Fruit fly (Drosophila melanogaster) whole organism, embryonic: ENCODE results near the gene capu.

Source experiments
- Aef1 ChIP-seq: fragments of 200-800 bp; sonication (Bioruptor generic); IDR thresholded peaks from 3 replicates; pipeline ENCODE4 v1.3.6; 2022; ENCODE audit warnings: missing biosample characterization, missing genetic modification characterization
- Awh ChIP-seq: fragments of 200-800 bp; sonication (Bioruptor generic); IDR thresholded peaks from 2 replicates; pipeline ENCODE4, ENCODE4 v1.3.6; 2022; ENCODE audit warnings: missing biosample characterization, missing genetic modification characterization
- CG10979 ChIP-seq: fragments of 200-800 bp; sonication (Bioruptor generic); optimal IDR thresholded peaks from 2 replicates; lab custom pipeline; 2018; ENCODE audit warnings: missing biosample characterization, mild to moderate bottlenecking, missing genetic modification characterization, moderate library complexity
- CG11398 ChIP-seq: fragments of 200-800 bp; sonication (Bioruptor generic); optimal IDR thresholded peaks from 2 replicates; lab custom pipeline; 2016; ENCODE audit warnings: missing biosample characterization, missing genetic modification characterization
- CG11695 ChIP-seq: fragments of 200-800 bp; sonication (Bioruptor generic); IDR thresholded peaks from 3 replicates; pipeline ENCODE4 v1.3.6; 2022; ENCODE audit warnings: missing biosample characterization, missing genetic modification characterization
- CG12299 ChIP-seq: fragments of 200-800 bp; sonication (Bioruptor generic); optimal IDR thresholded peaks from 2 replicates; lab custom pipeline; 2018; ENCODE audit warnings: missing biosample characterization, mild to moderate bottlenecking, missing genetic modification characterization
- CG12744 ChIP-seq: fragments of 200-800 bp; sonication (Bioruptor generic); optimal IDR thresholded peaks from 2 replicates; lab custom pipeline; 2016; ENCODE audit warnings: missing biosample characterization, missing genetic modification characterization
- CG13287 ChIP-seq: fragments of 200-800 bp; sonication (Bioruptor generic); IDR thresholded peaks from 2 replicates; pipeline ENCODE4 v1.3.6; 2022; ENCODE audit warnings: missing biosample characterization, missing genetic modification characterization; ENCODE audit not compliant: partially characterized antibody
- CG13624 ChIP-seq: fragments of 200-800 bp; sonication (Bioruptor generic); optimal IDR thresholded peaks from 2 replicates; lab custom pipeline; 2016; ENCODE audit warnings: missing biosample characterization, missing genetic modification characterization
- CG14965 ChIP-seq: fragments of 200-800 bp; sonication (Bioruptor generic); optimal IDR thresholded peaks from 2 replicates; lab custom pipeline; 2016; ENCODE audit warnings: missing biosample characterization, missing genetic modification characterization, borderline replicate concordance
- CG15696 ChIP-seq: fragments of 200-800 bp; sonication (Bioruptor generic); optimal IDR thresholded peaks from 2 replicates; lab custom pipeline; 2019; ENCODE audit warnings: missing biosample characterization, mild to moderate bottlenecking, missing genetic modification characterization, moderate library complexity
- CG16815 ChIP-seq: fragments of 200-800 bp; sonication (Bioruptor generic); optimal IDR thresholded peaks from 3 replicates; lab custom pipeline; 2017; ENCODE audit warnings: missing biosample characterization, mild to moderate bottlenecking, missing genetic modification characterization
- CG2116 ChIP-seq: fragments of 200-800 bp; sonication (Bioruptor generic); optimal IDR thresholded peaks from 3 replicates; lab custom pipeline; 2018; ENCODE audit warnings: missing biosample characterization, mild to moderate bottlenecking, missing genetic modification characterization
- CG2120 ChIP-seq: fragments of 200-800 bp; sonication (Bioruptor generic); optimal IDR thresholded peaks from 3 replicates; lab custom pipeline; 2016; ENCODE audit warnings: missing biosample characterization, missing genetic modification characterization
- CG2712 ChIP-seq: fragments of 200-800 bp; optimal IDR thresholded peaks from 3 replicates; lab custom pipeline; 2019; ENCODE audit warnings: missing biosample characterization, mild to moderate bottlenecking, missing genetic modification characterization, moderate library complexity
- CG32772 ChIP-seq: fragments of 200-800 bp; sonication (Bioruptor generic); IDR thresholded peaks from 2 replicates; pipeline ENCODE4 v1.3.6; 2022; ENCODE audit warnings: missing biosample characterization, missing genetic modification characterization
- CG34224 ChIP-seq: fragments of 200-800 bp; sonication (Bioruptor generic); IDR thresholded peaks from 3 replicates; pipeline ENCODE4 v1.3.6; 2022; ENCODE audit warnings: missing biosample characterization, missing genetic modification characterization; ENCODE audit not compliant: partially characterized antibody
- CG7987 ChIP-seq: fragments of 200-800 bp; sonication (Bioruptor generic); optimal IDR thresholded peaks from 2 replicates; lab custom pipeline; 2018; ENCODE audit warnings: missing biosample characterization, mild to moderate bottlenecking, missing genetic modification characterization, moderate library complexity
- CG9437 ChIP-seq: fragments of 200-800 bp; sonication (Bioruptor generic); optimal IDR thresholded peaks from 2 replicates; lab custom pipeline; 2018; ENCODE audit warnings: missing biosample characterization, mild to moderate bottlenecking, missing genetic modification characterization
- CoRest ChIP-seq: fragments of 200-800 bp; sonication (Bioruptor generic); optimal IDR thresholded peaks from 3 replicates; lab custom pipeline; 2018; ENCODE audit warnings: missing biosample characterization, mild to moderate bottlenecking, missing genetic modification characterization, moderate library complexity
- CrebB ChIP-seq: fragments of 200-800 bp; sonication (Bioruptor generic); optimal IDR thresholded peaks from 3 replicates; lab custom pipeline; 2018; ENCODE audit warnings: missing biosample characterization, mild to moderate bottlenecking, missing genetic modification characterization
- Dll ChIP-seq: fragments of 200-800 bp; sonication (Bioruptor generic); IDR thresholded peaks from 4 replicates; pipeline ENCODE4 v1.3.6; 2022; ENCODE audit warnings: missing biosample characterization, missing genetic modification characterization; ENCODE audit not compliant: partially characterized antibody
- Doc2 ChIP-seq: fragments of 200-800 bp; sonication (Bioruptor generic); IDR thresholded peaks from 2 replicates; pipeline ENCODE4 v1.3.6; 2022; ENCODE audit warnings: missing biosample characterization, missing genetic modification characterization
- H2.0 ChIP-seq: fragments of 200-800 bp; sonication (Bioruptor generic); IDR thresholded peaks from 2 replicates; pipeline ENCODE4 v1.3.6; 2022; ENCODE audit warnings: missing biosample characterization, missing genetic modification characterization
- HLH3B ChIP-seq: fragments of 200-800 bp; sonication (Bioruptor generic); IDR thresholded peaks from 2 replicates; pipeline ENCODE4 v1.3.6; 2022; ENCODE audit warnings: missing biosample characterization, missing genetic modification characterization
- NC2α ChIP-seq: fragments of 200-800 bp; sonication (Bioruptor generic); optimal IDR thresholded peaks from 2 replicates; lab custom pipeline; 2016; ENCODE audit warnings: missing biosample characterization, missing genetic modification characterization
- NC2β ChIP-seq: fragments of 200-800 bp; sonication (Bioruptor generic); optimal IDR thresholded peaks from 2 replicates; lab custom pipeline; 2016; ENCODE audit warnings: missing biosample characterization, missing genetic modification characterization
- Ptx1 ChIP-seq: fragments of 200-800 bp; sonication (Bioruptor generic); IDR thresholded peaks from 2 replicates; pipeline ENCODE4 v1.3.6; 2022; ENCODE audit warnings: missing biosample characterization, missing genetic modification characterization
- Sin3A ChIP-seq: fragments of >200 bp; optimal IDR thresholded peaks from 2 replicates; lab custom pipeline; 2018
- Sry-β ChIP-seq: fragments of 200-800 bp; sonication (Bioruptor generic); optimal IDR thresholded peaks from 2 replicates; lab custom pipeline; 2018; ENCODE audit warnings: missing biosample characterization, mild to moderate bottlenecking, missing genetic modification characterization, moderate library complexity
- az2 ChIP-seq: fragments of 200-800 bp; sonication (Bioruptor generic); optimal IDR thresholded peaks from 3 replicates; lab custom pipeline; 2016; ENCODE audit warnings: missing biosample characterization, missing genetic modification characterization
- bowl ChIP-seq: fragments of 200-800 bp; sonication (Bioruptor generic); IDR thresholded peaks from 2 replicates; pipeline ENCODE4 v1.3.6; 2022; ENCODE audit warnings: missing biosample characterization, missing genetic modification characterization
- caup ChIP-seq: fragments of 200-800 bp; sonication (Bioruptor generic); optimal IDR thresholded peaks from 3 replicates; lab custom pipeline; 2017; ENCODE audit warnings: missing biosample characterization, mild to moderate bottlenecking, missing genetic modification characterization, moderate library complexity; ENCODE audit not compliant: severe bottlenecking
- chinmo ChIP-seq: fragments of 200-800 bp; sonication (Bioruptor generic); IDR thresholded peaks from 4 replicates; pipeline ENCODE4 v1.3.6; 2022; ENCODE audit warnings: missing biosample characterization, missing genetic modification characterization; ENCODE audit not compliant: partially characterized antibody
- crol ChIP-seq: fragments of 200-800 bp; sonication (Bioruptor generic); IDR thresholded peaks from 2 replicates; pipeline ENCODE4 v1.3.6; 2022; ENCODE audit warnings: missing biosample characterization, missing genetic modification characterization
- disco-r ChIP-seq: fragments of 200-800 bp; sonication (Bioruptor generic); optimal IDR thresholded peaks from 2 replicates; lab custom pipeline; 2016; ENCODE audit warnings: missing biosample characterization, missing genetic modification characterization
- en ChIP-seq: fragments of 200-800 bp; sonication (Bioruptor generic); optimal IDR thresholded peaks from 2 replicates; lab custom pipeline; 2016; ENCODE audit warnings: missing biosample characterization, missing genetic modification characterization
- ftz-f1 ChIP-seq: fragments of 200-800 bp; sonication (Bioruptor generic); optimal IDR thresholded peaks from 2 replicates; lab custom pipeline; 2016; ENCODE audit warnings: missing biosample characterization, missing genetic modification characterization
- gro ChIP-seq: fragments of 200-800 bp; sonication (Bioruptor generic); optimal IDR thresholded peaks from 2 replicates; lab custom pipeline; 2016; ENCODE audit warnings: missing biosample characterization, missing genetic modification characterization
- gt ChIP-seq: fragments of 200-800 bp; sonication (Bioruptor generic); IDR thresholded peaks from 2 replicates; pipeline ENCODE4 v1.3.6; 2022; ENCODE audit warnings: missing biosample characterization, missing genetic modification characterization
- hbn ChIP-seq: fragments of 200-800 bp; sonication (Bioruptor generic); IDR thresholded peaks from 2 replicates; pipeline ENCODE4 v1.3.6; 2022; ENCODE audit warnings: missing biosample characterization, missing genetic modification characterization; ENCODE audit not compliant: partially characterized antibody
- ken ChIP-seq: fragments of 200-800 bp; sonication (Bioruptor generic); IDR thresholded peaks from 3 replicates; pipeline ENCODE4 v1.3.6; 2022; ENCODE audit warnings: missing biosample characterization, missing genetic modification characterization
- org-1 ChIP-seq: fragments of 200-800 bp; sonication (Bioruptor generic); optimal IDR thresholded peaks from 2 replicates; lab custom pipeline; 2017; ENCODE audit warnings: missing biosample characterization, missing genetic modification characterization
- p53 ChIP-seq: fragments of 200-800 bp; sonication (Bioruptor generic); optimal IDR thresholded peaks from 2 replicates; lab custom pipeline; 2016; ENCODE audit warnings: missing biosample characterization, missing genetic modification characterization
- phol ChIP-seq: fragments of 200-800 bp; sonication (Bioruptor generic); optimal IDR thresholded peaks from 3 replicates; lab custom pipeline; 2018; ENCODE audit warnings: missing biosample characterization, mild to moderate bottlenecking, missing genetic modification characterization, moderate library complexity
- tll ChIP-seq, 2 experiments: fragments of 200-800 bp in 1 of 2; fragments of >200 bp in 1 of 2; sonication (Bioruptor generic) in 1 of 2; optimal IDR thresholded peaks; 2 replicates each; lab custom pipeline; 2017 to 2019; ENCODE audit warnings: missing biosample characterization in 2 of 2, missing genetic modification characterization in 2 of 2, mild to moderate bottlenecking in 1 of 2, moderate library complexity in 1 of 2
- tna ChIP-seq: fragments of 200-800 bp; sonication (Bioruptor generic); IDR thresholded peaks from 2 replicates; pipeline ENCODE4 v1.3.6; 2022; ENCODE audit warnings: missing biosample characterization, missing genetic modification characterization; ENCODE audit not compliant: partially characterized antibody
- toy ChIP-seq: fragments of 200-800 bp; sonication (Bioruptor generic); IDR thresholded peaks from 2 replicates; pipeline ENCODE4 v1.3.6; 2022; ENCODE audit warnings: missing biosample characterization, missing genetic modification characterization
- tup ChIP-seq: fragments of 200-800 bp; sonication (Bioruptor generic); optimal IDR thresholded peaks from 2 replicates; lab custom pipeline; 2016; ENCODE audit warnings: missing biosample characterization, mild to moderate bottlenecking, missing genetic modification characterization, moderate library complexity
- unpg ChIP-seq: fragments of 200-800 bp; sonication (Bioruptor generic); optimal IDR thresholded peaks from 3 replicates; lab custom pipeline; 2018; ENCODE audit warnings: missing biosample characterization, mild to moderate bottlenecking, missing genetic modification characterization, moderate library complexity
- yki ChIP-seq: fragments of >200 bp; optimal IDR thresholded peaks from 3 replicates; lab custom pipeline; 2018

The capu gene

dm6 chr2L:3872283-3872682 lies 30.4 kb downstream of the capu start, which contains the start of gene CG31957 (continued):
- peak; percentile 13 for TF ChIP-seq unpg
- TF ChIP-seq CG7987 = peak; percentile 28
- no peak for TF ChIP-seq CG10979 (tag; lab: Kevin White, UChicago)
- no peak for TF ChIP-seq CG15696 (tag; lab: Kevin White, UChicago)
- peak; percentile 74; the same call in 1 of the 4 replicates for TF ChIP-seq chinmo
- peak; percentile 66 for TF ChIP-seq H2.0
- TF ChIP-seq CG2116 (GFP tag; lab: Kevin White, UChicago) = peak; percentile 84
- peak; percentile 10 for TF ChIP-seq az2 (GFP tag; lab: Kevin White, UChicago)
- no peak for TF ChIP-seq bowl (GFP tag; lab: Robert Waterston, UW)
- TF ChIP-seq gt (GFP tag; lab: Robert Waterston, UW) = no peak
- no peak for TF ChIP-seq CG11398 (GFP tag; lab: Kevin White, UChicago)
- TF ChIP-seq Doc2 (GFP tag; lab: Robert Waterston, UW) = no peak
- TF ChIP-seq Sry-β (GFP tag; lab: Kevin White, UChicago) = no peak
- peak; percentile 3 for TF ChIP-seq caup (GFP tag; lab: Kevin White, UChicago)
- TF ChIP-seq CG13624 (GFP tag; lab: Kevin White, UChicago) = peak; percentile 49
- TF ChIP-seq crol (GFP tag; lab: Robert Waterston, UW) = no peak
- TF ChIP-seq p53 (GFP tag; lab: Kevin White, UChicago) = peak; percentile 59
- peak; percentile 91 for TF ChIP-seq CG13287 (GFP tag; lab: Robert Waterston, UW)
- peak; percentile 95 for TF ChIP-seq CG34224 (GFP tag; lab: Robert Waterston, UW)
- TF ChIP-seq en (GFP tag; lab: Kevin White, UChicago) = peak; percentile 22
- peak; percentile 57 for TF ChIP-seq NC2β (GFP tag; lab: Kevin White, UChicago)
- peak; percentile 96 for TF ChIP-seq hbn (GFP tag; lab: Robert Waterston, UW)
- no peak for TF ChIP-seq tup (GFP tag; lab: Kevin White, UChicago)
- TF ChIP-seq CrebB (tag; lab: Kevin White, UChicago) = peak; percentile 50
- peak in 1 of 2 experiments; percentile 84 for TF ChIP-seq tll (GFP tag; optimal IDR thresholded peaks at IDR 0.05; lab: Kevin White, UChicago)
- TF ChIP-seq Awh (GFP tag; lab: Robert Waterston, UW) = no peak
- no peak for TF ChIP-seq yki
- TF ChIP-seq phol (tag; lab: Kevin White, UChicago) = peak; percentile 43
- no peak for TF ChIP-seq CG12299
- no peak for TF ChIP-seq CG16815 (GFP tag; lab: Kevin White, UChicago)
- 0 out of 3 replicates have a peak, but pooled peaks have one; percentile 37 for TF ChIP-seq Aef1 (GFP tag; lab: Robert Waterston, UW)
- peak; percentile 86 for TF ChIP-seq Sin3A (lab: Kevin White, UChicago)
- peak; percentile 11; the same call in 1 of the 2 replicates for TF ChIP-seq CG32772 (GFP tag; lab: Robert Waterston, UW)
- peak; percentile 73 for TF ChIP-seq tna (GFP tag; lab: Robert Waterston, UW)
- no peak for TF ChIP-seq CG12744 (GFP tag; lab: Kevin White, UChicago)
- TF ChIP-seq Dll (GFP tag; lab: Robert Waterston, UW) = peak; percentile 94
- TF ChIP-seq CoRest (tag; lab: Kevin White, UChicago) = peak; percentile 28
- no peak; the same call in 2 of the 3 replicates for TF ChIP-seq CG11695 (GFP tag; lab: Robert Waterston, UW)
- peak; percentile 31; the same call in 1 of the 2 replicates for TF ChIP-seq HLH3B
- no peak for TF ChIP-seq CG14965 (GFP tag; lab: Kevin White, UChicago)
- peak; percentile 36 for TF ChIP-seq disco-r (GFP tag; lab: Kevin White, UChicago)
- TF ChIP-seq gro (GFP tag; lab: Kevin White, UChicago) = peak; percentile 81
- TF ChIP-seq NC2α = no peak
- peak; percentile 59 for TF ChIP-seq Ptx1
- TF ChIP-seq CG2712 (tag; lab: Kevin White, UChicago) = peak; percentile 27
- TF ChIP-seq ftz-f1 = no peak
- no peak for TF ChIP-seq CG9437 (GFP tag; lab: Kevin White, UChicago)
- TF ChIP-seq ken = peak; percentile 80; the same call in 2 of the 3 replicates
- no peak for TF ChIP-seq org-1
- no peak for TF ChIP-seq toy (GFP tag; lab: Robert Waterston, UW)
- TF ChIP-seq CG2120 (GFP tag; lab: Kevin White, UChicago) = peak; percentile 87
